Worm (Caenorhabditis elegans) whole organism, L4/young adult: ENCODE data around the gene W02B3.4.

Experiments used
- W03F9.2 ChIP-seq: fragments of 150-350 bp; optimal IDR thresholded peaks from 2 replicates; lab custom pipeline; 2014; ENCODE audit warnings: missing biosample characterization, missing genetic modification characterization
- dao-5 ChIP-seq: sonication (generic microtip); optimal IDR thresholded peaks from 2 replicates; lab custom pipeline; 2016; ENCODE audit warnings: missing genotype, missing genetic modification characterization, moderate library complexity, missing compliant biosample characterization
- him-1 ChIP-seq: sonication (generic microtip); optimal IDR thresholded peaks from 2 replicates; lab custom pipeline; 2016; ENCODE audit warnings: missing genotype, missing genetic modification reagents, missing genetic modification characterization, missing compliant biosample characterization

DNA sequence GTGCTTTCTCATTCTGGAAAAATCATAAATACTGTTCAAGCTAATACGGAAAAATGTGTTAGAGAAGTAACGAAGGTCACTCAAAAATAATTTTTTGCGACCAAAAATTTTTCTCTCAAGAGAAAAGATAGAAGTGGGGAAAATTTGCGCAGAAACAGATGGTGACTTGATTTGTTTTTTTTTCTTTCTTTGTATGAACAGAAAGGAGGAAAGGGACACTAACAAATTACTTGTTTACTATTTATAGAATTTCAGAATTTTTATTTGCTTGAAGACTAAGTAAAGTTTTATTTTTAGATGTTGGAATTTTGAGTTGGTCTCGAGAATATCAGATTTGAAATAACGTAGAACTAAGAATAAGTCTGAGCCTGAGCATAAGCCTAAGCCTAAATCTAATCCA is at the start of gene W02B3.4:
- TF ChIP-seq dao-5 (tag; lab: Kevin White, UChicago): no peak
- TF ChIP-seq him-1 (tag; lab: Kevin White, UChicago): no peak
- no peak for TF ChIP-seq W03F9.2 (tag; lab: Kevin White, UChicago)
